Fruit fly (Drosophila melanogaster): ENCODE data around the gene Sk2.
A peak's percentile ranks its signal among the peaks of the same experiment; 100 is the strongest.

Sk2 gene

DNA sequence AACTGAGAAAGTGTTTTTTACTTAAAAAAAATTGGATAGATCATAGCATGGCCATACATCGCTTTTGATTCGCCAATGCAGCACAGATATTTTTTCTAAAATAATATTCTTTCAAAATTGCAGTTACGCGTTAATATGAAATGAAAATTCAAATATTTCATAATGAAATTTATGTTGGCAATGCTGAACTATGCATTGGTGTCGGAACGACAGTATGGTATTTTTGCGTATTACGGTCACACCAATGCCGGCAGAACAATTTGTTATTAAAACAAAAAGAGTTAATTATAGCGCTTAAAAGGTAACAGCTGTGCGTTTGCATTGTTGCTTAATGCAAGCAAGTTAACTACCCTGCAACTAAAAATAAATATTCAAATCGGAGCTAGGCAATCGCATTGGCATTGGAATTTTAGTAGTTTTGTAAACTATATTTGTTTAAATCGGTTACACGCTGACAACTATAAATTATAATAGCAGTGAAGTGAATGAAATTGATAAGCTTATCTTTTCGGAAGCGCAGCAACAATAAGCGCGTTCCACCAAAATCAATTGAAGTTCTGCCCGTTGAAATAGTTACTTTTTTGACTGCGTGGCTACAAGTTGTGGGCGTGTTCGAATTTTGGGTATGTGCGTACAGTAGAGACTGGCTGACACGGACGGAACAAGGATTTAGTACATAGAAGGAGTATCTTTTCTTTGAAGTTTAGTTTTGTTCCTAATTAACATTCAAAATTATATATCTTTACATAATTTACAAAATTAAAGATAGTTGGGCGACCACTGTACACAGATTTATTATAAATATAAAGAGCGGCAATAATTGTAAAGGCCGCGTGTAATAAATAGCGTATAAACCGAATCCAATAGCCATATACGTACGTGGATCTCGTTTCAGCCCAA, 4.5 kb upstream of the Sk2 start, which contains the start of gene Prx4:
Gene Prx4, plus strand, starts transcription at position 210 of the 900 bp plus-strand sequence.
- TF ChIP-seq Myc (optimal IDR thresholded peaks at IDR 0.05): no peak
- no peak for TF ChIP-seq psq (optimal IDR thresholded peaks at IDR 0.05)
- TF ChIP-seq ttk (optimal IDR thresholded peaks at IDR 0.05): no peak
- no peak for TF ChIP-seq Sin3A (optimal IDR thresholded peaks at IDR 0.05)
- no peak for TF ChIP-seq h (optimal IDR thresholded peaks at IDR 0.05)
- no peak for TF ChIP-seq insv (optimal IDR thresholded peaks at IDR 0.05)

- no peak for TF ChIP-seq Sin3A (optimal IDR thresholded peaks at IDR 0.05)
Observed at dm6 chr3L:3045256-3045743, 1.6 kb upstream of the Sk2 start.

- no peak for TF ChIP-seq ttk (optimal IDR thresholded peaks at IDR 0.05)
- no peak for TF ChIP-seq Myc (optimal IDR thresholded peaks at IDR 0.05)
- no peak for TF ChIP-seq insv (optimal IDR thresholded peaks at IDR 0.05)
- TF ChIP-seq psq (optimal IDR thresholded peaks at IDR 0.05): no peak
- TF ChIP-seq h (optimal IDR thresholded peaks at IDR 0.05): no peak
- no peak for TF ChIP-seq Sin3A (optimal IDR thresholded peaks at IDR 0.05)
Observed at dm6 chr3L:3048647-3049046, 1.8 kb downstream of the Sk2 start.

DNA sequence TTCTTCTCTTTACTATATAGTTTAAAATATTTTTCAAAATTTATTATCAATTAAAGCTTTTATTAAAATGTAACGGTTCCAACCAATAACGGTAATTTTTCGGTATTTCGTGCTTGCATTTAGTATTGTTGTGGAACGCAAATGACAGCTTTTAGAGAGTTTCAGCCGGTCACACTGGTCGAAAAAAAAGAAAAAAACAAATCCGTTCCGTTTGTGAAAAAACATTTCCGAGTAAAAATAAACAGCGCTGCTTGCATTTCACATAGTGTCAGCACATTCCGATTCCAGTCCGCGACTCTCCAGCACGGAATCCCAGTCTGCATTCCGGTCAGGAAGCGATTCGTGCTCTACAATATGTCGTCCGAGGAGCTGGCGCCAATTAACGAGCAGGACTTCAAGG, 3.3 kb downstream of the Sk2 start, which contains the start of gene CG32485:
Gene CG32485, plus strand, starts transcription at position 139 of the 400 bp plus-strand sequence.
- TF ChIP-seq insv (optimal IDR thresholded peaks at IDR 0.05) (no peak), Myc (optimal IDR thresholded peaks at IDR 0.05) (no peak), ttk (optimal IDR thresholded peaks at IDR 0.05) (no peak), Sin3A (optimal IDR thresholded peaks at IDR 0.05) (no peak), psq (optimal IDR thresholded peaks at IDR 0.05) (no peak), h (optimal IDR thresholded peaks at IDR 0.05) (no peak)

dm6 chr3L:3052110-3052871, 5.4 kb downstream of the Sk2 start, which contains the start of gene CG1271:
Gene CG1271 (plus strand): TSS chr3L:3052514.
- no peak for TF ChIP-seq psq (optimal IDR thresholded peaks at IDR 0.05)
- no peak for TF ChIP-seq Sin3A (optimal IDR thresholded peaks at IDR 0.05)
- TF ChIP-seq ttk (optimal IDR thresholded peaks at IDR 0.05): no peak

DNA sequence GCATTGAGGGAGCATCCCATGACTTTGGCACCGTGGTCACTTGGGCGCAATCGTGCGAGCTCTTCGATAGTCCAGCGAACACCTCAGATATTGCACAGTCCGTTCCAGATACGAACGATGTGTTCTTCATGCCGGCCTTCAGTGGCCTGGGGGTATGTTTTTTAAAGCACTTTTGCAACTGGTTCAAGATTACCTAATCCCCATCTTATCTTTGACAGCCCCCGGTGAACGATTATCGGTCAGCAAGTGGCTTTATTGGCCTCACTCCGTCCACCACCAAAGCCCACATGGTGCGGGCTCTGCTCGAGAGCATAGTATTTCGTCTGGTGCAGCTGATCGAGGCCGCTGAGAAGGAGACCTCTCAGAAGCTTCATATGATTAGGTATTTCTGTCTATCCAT, 7.2 kb downstream of the Sk2 start:
- TF ChIP-seq insv (optimal IDR thresholded peaks at IDR 0.05): no peak
- no peak for TF ChIP-seq ttk (optimal IDR thresholded peaks at IDR 0.05)
- no peak for TF ChIP-seq psq (optimal IDR thresholded peaks at IDR 0.05)
- no peak for TF ChIP-seq Sin3A (optimal IDR thresholded peaks at IDR 0.05)
- no peak for TF ChIP-seq h (optimal IDR thresholded peaks at IDR 0.05)
- TF ChIP-seq Myc (optimal IDR thresholded peaks at IDR 0.05): no peak

dm6 chr3L:3054851-3055250, 8.0 kb downstream of the Sk2 start, which contains the start of gene CG16753:
Gene CG16753 (plus strand): TSS chr3L:3055079.
- TF ChIP-seq Myc (optimal IDR thresholded peaks at IDR 0.05): no peak
- TF ChIP-seq h (optimal IDR thresholded peaks at IDR 0.05): no peak
- TF ChIP-seq ttk (optimal IDR thresholded peaks at IDR 0.05): no peak
- TF ChIP-seq psq (optimal IDR thresholded peaks at IDR 0.05): no peak
- no peak for TF ChIP-seq Sin3A (optimal IDR thresholded peaks at IDR 0.05)
- no peak for TF ChIP-seq insv (optimal IDR thresholded peaks at IDR 0.05)

dm6 chr3L:3058970-3059883, 12.3 kb downstream of the Sk2 start:
- no peak for TF ChIP-seq ttk (optimal IDR thresholded peaks at IDR 0.05)
- TF ChIP-seq insv (optimal IDR thresholded peaks at IDR 0.05): no peak
- no peak for TF ChIP-seq psq (optimal IDR thresholded peaks at IDR 0.05)
- TF ChIP-seq Sin3A (optimal IDR thresholded peaks at IDR 0.05): no peak
- no peak for TF ChIP-seq h (optimal IDR thresholded peaks at IDR 0.05)
- no peak for TF ChIP-seq Myc (optimal IDR thresholded peaks at IDR 0.05)

DNA sequence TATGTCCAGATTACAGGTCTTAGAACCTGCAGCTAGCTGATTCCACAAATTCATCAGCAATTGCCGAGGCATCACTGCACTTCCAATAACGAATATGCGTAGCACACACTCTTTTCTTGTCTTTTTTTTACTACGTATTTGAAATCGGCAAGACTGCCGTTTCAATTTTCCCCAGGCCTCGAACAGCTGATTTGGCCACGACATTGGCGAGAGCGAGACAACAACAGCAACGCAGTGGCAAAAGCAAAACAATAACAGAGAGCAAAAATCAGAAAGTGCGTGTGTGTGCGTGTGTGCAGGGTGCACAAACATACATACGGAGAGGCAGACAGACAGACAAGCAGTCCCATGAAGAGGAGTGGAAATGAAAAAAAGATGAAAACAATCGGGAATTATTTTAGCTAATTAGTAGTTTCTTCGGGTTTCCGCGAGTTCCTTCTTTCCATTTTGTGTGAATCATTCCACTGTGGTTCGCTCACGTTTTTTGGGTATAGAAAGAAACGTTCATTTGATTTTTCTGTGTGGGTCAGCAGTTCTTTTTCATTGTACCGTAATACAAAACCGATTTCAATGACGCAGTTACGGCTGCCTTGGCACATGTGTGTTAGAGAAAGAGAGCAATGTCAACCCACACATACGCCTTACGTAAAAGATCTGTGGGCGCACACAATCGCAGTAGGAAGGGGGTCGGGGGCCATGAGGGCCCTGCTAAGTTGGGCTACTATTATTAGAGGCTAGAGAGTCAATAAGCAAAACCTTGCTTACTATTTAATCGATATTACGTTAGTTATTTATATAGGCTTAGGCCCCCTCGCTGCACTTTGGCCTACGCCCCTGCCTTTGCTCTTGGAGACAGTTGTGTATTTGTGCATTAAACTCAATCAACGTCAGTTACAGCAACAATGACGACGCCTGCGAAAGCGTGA, 13.4 kb downstream of the Sk2 start:
- TF ChIP-seq ttk (optimal IDR thresholded peaks at IDR 0.05) (no peak), h (optimal IDR thresholded peaks at IDR 0.05) (peak; percentile 30), psq (optimal IDR thresholded peaks at IDR 0.05) (no peak), Myc (optimal IDR thresholded peaks at IDR 0.05) (no peak)

- TF ChIP-seq insv (optimal IDR thresholded peaks at IDR 0.05) (no peak), Myc (optimal IDR thresholded peaks at IDR 0.05) (no peak), psq (optimal IDR thresholded peaks at IDR 0.05) (no peak), h (optimal IDR thresholded peaks at IDR 0.05) (no peak), ttk (optimal IDR thresholded peaks at IDR 0.05) (no peak), Sin3A (optimal IDR thresholded peaks at IDR 0.05) (no peak)
Observed at dm6 chr3L:3069774-3070173, 22.9 kb downstream of the Sk2 start.

Data from Kc167 (cell line).